Worm (Caenorhabditis elegans) whole organism, L2 larva: ENCODE results near the gene T21C9.9.

Experiments
- R02D3.7 ChIP-seq: fragments of 150-350 bp; optimal IDR thresholded peaks from 2 replicates; lab custom pipeline; 2014; ENCODE audit warnings: missing biosample characterization, missing genetic modification characterization
- ama-1 ChIP-seq: fragments of 150-350 bp; optimal IDR thresholded peaks from 2 replicates; lab custom pipeline; 2018; ENCODE audit warnings: inconsistent platforms
- blmp-1 ChIP-seq: sonication (generic microtip); optimal IDR thresholded peaks from 2 replicates; lab custom pipeline; 2017; ENCODE audit warnings: missing genetic modification characterization, mild to moderate bottlenecking, missing compliant biosample characterization, antibody characterized with exemption, moderate library complexity; ENCODE audit not compliant: insufficient read depth
- dmd-4 ChIP-seq: sonication (generic microtip); optimal IDR thresholded peaks from 2 replicates; lab custom pipeline; 2017; ENCODE audit warnings: missing biosample characterization, missing genetic modification characterization
- egl-27 ChIP-seq: sonication (generic microtip); optimal IDR thresholded peaks from 3 replicates; lab custom pipeline; 2017; ENCODE audit warnings: missing biosample characterization, missing genetic modification reagents, missing genetic modification characterization
- lin-11 ChIP-seq: fragments of 150-350 bp; sonication (generic microtip); optimal IDR thresholded peaks from 2 replicates; lab custom pipeline; 2014; ENCODE audit warnings: missing biosample characterization, missing genetic modification characterization, inconsistent platforms, mixed read lengths
- mdl-1 ChIP-seq, 2 experiments: fragments of 150-350 bp in 1 of 2; sonication (generic microtip) in 1 of 2; optimal IDR thresholded peaks; 2 replicates each; lab custom pipeline; 2017; ENCODE audit warnings: missing biosample characterization in 2 of 2, missing genetic modification characterization in 2 of 2
- nhr-11 ChIP-seq: fragments of 150-350 bp; optimal IDR thresholded peaks from 2 replicates; lab custom pipeline; 2014; ENCODE audit warnings: missing biosample characterization, missing genetic modification characterization
- nhr-12 ChIP-seq: fragments of 150-350 bp; optimal IDR thresholded peaks from 2 replicates; lab custom pipeline; 2014; ENCODE audit warnings: missing biosample characterization, missing genetic modification characterization
- nhr-237 ChIP-seq: fragments of 150-350 bp; optimal IDR thresholded peaks from 2 replicates; lab custom pipeline; 2014; ENCODE audit warnings: missing biosample characterization, missing genetic modification characterization
- nhr-25 ChIP-seq: fragments of 150-350 bp; sonication (generic microtip); optimal IDR thresholded peaks from 3 replicates; lab custom pipeline; 2014; ENCODE audit warnings: missing biosample characterization, missing genetic modification characterization
- nhr-77 ChIP-seq: fragments of 150-350 bp; optimal IDR thresholded peaks from 2 replicates; lab custom pipeline; 2014; ENCODE audit warnings: missing biosample characterization, missing genetic modification characterization
- zag-1 ChIP-seq: fragments of 150-350 bp; optimal IDR thresholded peaks from 2 replicates; lab custom pipeline; 2014; ENCODE audit warnings: missing biosample characterization, missing genetic modification characterization
- ztf-4 ChIP-seq: fragments of 150-350 bp; optimal IDR thresholded peaks from 2 replicates; lab custom pipeline; 2014; ENCODE audit warnings: missing biosample characterization, missing genetic modification characterization

DNA sequence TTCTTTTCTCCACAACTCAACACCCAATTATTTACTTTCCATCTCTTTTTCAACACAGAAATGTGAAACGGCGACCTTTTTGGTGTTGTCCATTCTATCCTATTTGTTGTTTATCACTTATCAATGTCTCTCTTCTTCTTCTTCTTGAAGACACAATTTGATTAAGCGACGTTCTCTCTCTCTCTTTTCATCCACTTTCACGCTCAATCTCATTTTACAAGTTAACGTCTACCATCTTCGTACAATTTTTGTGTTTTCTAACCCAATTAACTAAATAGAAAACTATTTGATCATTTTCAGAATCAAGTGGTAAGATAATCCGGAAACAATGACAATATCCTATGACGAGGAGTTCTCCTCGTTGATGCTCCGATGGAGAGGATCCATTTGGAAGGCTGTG is 34.7 kb downstream of the T21C9.9 start, which contains the start of gene best-14:
- no peak for TF ChIP-seq nhr-237 (tag; lab: Kevin White, UChicago)
- no peak for TF ChIP-seq zag-1 (tag; lab: Kevin White, UChicago)
- no peak for TF ChIP-seq nhr-25 (tag; lab: Kevin White, UChicago)
- no peak for TF ChIP-seq nhr-77 (tag; lab: Kevin White, UChicago)
- no peak for TF ChIP-seq mdl-1 (tag; optimal IDR thresholded peaks at IDR 0.05; lab: Kevin White, UChicago)
- no peak for TF ChIP-seq egl-27 (tag; lab: Kevin White, UChicago)
- no peak for TF ChIP-seq R02D3.7 (tag; lab: Kevin White, UChicago)
- no peak for TF ChIP-seq blmp-1 (tag; lab: Kevin White, UChicago)
- no peak for TF ChIP-seq ztf-4 (tag; lab: Kevin White, UChicago)
- TF ChIP-seq nhr-12 (tag; lab: Kevin White, UChicago), result no peak
- TF ChIP-seq nhr-11 (tag; lab: Kevin White, UChicago), result no peak
- no peak for TF ChIP-seq dmd-4 (tag; lab: Kevin White, UChicago)
- no peak for TF ChIP-seq ama-1 (lab: Kevin White, UChicago)
- no peak for TF ChIP-seq lin-11
